Worm (Caenorhabditis elegans) whole organism, young adult: Measurements from ENCODE around the gene F56D6.8.
A peak's percentile ranks its signal among the peaks of the same experiment; 100 is the strongest.

Source experiments
- B0035.1 ChIP-seq: sonication (generic microtip); optimal IDR thresholded peaks from 2 replicates; lab custom pipeline; 2016; ENCODE audit warnings: missing genetic modification characterization, mild to moderate bottlenecking, missing compliant biosample characterization, missing genotype, missing genetic modification reagents
- B0336.3 ChIP-seq: fragments of 200-800 bp; sonication (Bioruptor generic); IDR thresholded peaks from 2 replicates; pipeline ENCODE4 v1.3.6; 2022; ENCODE audit warnings: missing genetic modification characterization, missing compliant biosample characterization
- C06A6.2 ChIP-seq: fragments of 200-800 bp; sonication (Bioruptor generic); conservative IDR thresholded peaks from 2 replicates; pipeline ENCODE4 v1.3.6; 2022; ENCODE audit warnings: missing genetic modification characterization, missing compliant biosample characterization
- D2030.7 ChIP-seq: fragments of 200-800 bp; sonication (Bioruptor generic); IDR thresholded peaks from 2 replicates; pipeline ENCODE4 v1.3.6; 2022; ENCODE audit warnings: missing genetic modification reagents, missing genetic modification characterization, missing compliant biosample characterization
- F10E7.11 ChIP-seq: sonication (generic microtip); optimal IDR thresholded peaks from 2 replicates; lab custom pipeline; 2017; ENCODE audit warnings: mild to moderate bottlenecking, missing genetic modification characterization, moderate library complexity, missing compliant biosample characterization
- F23B12.7 ChIP-seq: sonication (generic microtip); optimal IDR thresholded peaks from 2 replicates; lab custom pipeline; 2017; ENCODE audit warnings: missing genetic modification characterization, mild to moderate bottlenecking, missing compliant biosample characterization, antibody characterized with exemption, moderate library complexity; ENCODE audit not compliant: insufficient read depth
- F33H1.4 ChIP-seq: fragments of 200-800 bp; sonication (Bioruptor generic); IDR thresholded peaks from 2 replicates; pipeline ENCODE4 v1.3.6; 2022; ENCODE audit warnings: missing genetic modification reagents, missing genetic modification characterization, missing compliant biosample characterization
- F37B4.10 ChIP-seq: fragments of 200-800 bp; sonication (Bioruptor generic); IDR thresholded peaks from 2 replicates; pipeline ENCODE4 v1.3.6; 2022; ENCODE audit warnings: missing genetic modification characterization, missing compliant biosample characterization
- F39B2.1 ChIP-seq: fragments of 200-800 bp; sonication (Bioruptor generic); IDR thresholded peaks from 2 replicates; pipeline ENCODE4 v1.3.6; 2022; ENCODE audit warnings: missing genetic modification reagents, missing genetic modification characterization, missing compliant biosample characterization
- F55B11.4 ChIP-seq: sonication (generic microtip); optimal IDR thresholded peaks from 2 replicates; lab custom pipeline; 2016; ENCODE audit warnings: missing compliant biosample characterization, missing genetic modification characterization, borderline replicate concordance; ENCODE audit not compliant: insufficient read depth
- F57A8.1 ChIP-seq: fragments of 200-800 bp; sonication (Bioruptor generic); optimal IDR thresholded peaks from 2 replicates; lab custom pipeline; 2018; ENCODE audit warnings: mild to moderate bottlenecking, missing genetic modification characterization, moderate library complexity, missing compliant biosample characterization
- F57C9.4 ChIP-seq: sonication (generic microtip); optimal IDR thresholded peaks from 2 replicates; lab custom pipeline; 2017; ENCODE audit warnings: mild to moderate bottlenecking, missing genetic modification characterization, missing compliant biosample characterization
- Y53G8AR.9 ChIP-seq: fragments of 200-800 bp; sonication (Bioruptor generic); conservative IDR thresholded peaks from 2 replicates; pipeline ENCODE4 v1.3.6; 2022; ENCODE audit warnings: missing genetic modification reagents, missing genetic modification characterization, missing compliant biosample characterization
- Y95B8A.8 ChIP-seq: fragments of 200-800 bp; sonication (Bioruptor generic); IDR thresholded peaks from 2 replicates; pipeline ENCODE4 v1.3.6; 2022; ENCODE audit warnings: missing genetic modification reagents, missing genetic modification characterization, missing compliant biosample characterization
- bed-2 ChIP-seq: fragments of 200-800 bp; sonication (Bioruptor generic); IDR thresholded peaks from 2 replicates; pipeline ENCODE4 v1.3.6; 2022; ENCODE audit warnings: missing genetic modification reagents, missing genetic modification characterization, missing compliant biosample characterization
- ceh-100 ChIP-seq: fragments of 200-800 bp; sonication (Bioruptor generic); IDR thresholded peaks from 2 replicates; pipeline ENCODE4 v1.3.6; 2022; ENCODE audit warnings: missing genetic modification reagents, missing genetic modification characterization, missing compliant biosample characterization
- ceh-27 ChIP-seq: fragments of 200-800 bp; sonication (Bioruptor generic); optimal IDR thresholded peaks from 2 replicates; lab custom pipeline; 2018; ENCODE audit warnings: mild to moderate bottlenecking, missing genetic modification characterization, moderate library complexity, missing compliant biosample characterization
- ceh-58 ChIP-seq: fragments of 200-800 bp; sonication (Bioruptor generic); IDR thresholded peaks from 2 replicates; pipeline ENCODE4 v1.3.6; 2022; ENCODE audit warnings: missing genetic modification characterization, missing compliant biosample characterization
- ceh-91 ChIP-seq: fragments of 200-800 bp; sonication (Bioruptor generic); IDR thresholded peaks from 2 replicates; pipeline ENCODE4 v1.3.6; 2022; ENCODE audit warnings: missing genetic modification reagents, missing genetic modification characterization, missing compliant biosample characterization
- efl-1 ChIP-seq: fragments of 150-350 bp; optimal IDR thresholded peaks from 2 replicates; lab custom pipeline; 2014; ENCODE audit warnings: missing biosample characterization, missing genetic modification reagents, missing genetic modification characterization
- egrh-3 ChIP-seq: fragments of 200-800 bp; sonication (Bioruptor generic); IDR thresholded peaks from 2 replicates; pipeline ENCODE4 v1.3.6; 2022; ENCODE audit warnings: missing genetic modification reagents, missing genetic modification characterization, missing compliant biosample characterization
- fkh-3 ChIP-seq: sonication (generic microtip); optimal IDR thresholded peaks from 2 replicates; lab custom pipeline; 2016; ENCODE audit warnings: mild to moderate bottlenecking, missing genetic modification characterization, missing compliant biosample characterization
- him-1 ChIP-seq: sonication (generic microtip); optimal IDR thresholded peaks from 2 replicates; lab custom pipeline; 2016; ENCODE audit warnings: missing genotype, missing genetic modification reagents, missing genetic modification characterization, missing compliant biosample characterization
- hmg-1.2 ChIP-seq: fragments of 200-800 bp; sonication (Bioruptor generic); IDR thresholded peaks from 2 replicates; pipeline ENCODE4 v1.3.6; 2022; ENCODE audit warnings: missing genetic modification reagents, missing genetic modification characterization, missing compliant biosample characterization
- let-526 ChIP-seq: fragments of 200-800 bp; sonication (Bioruptor generic); IDR thresholded peaks from 2 replicates; pipeline ENCODE4 v1.3.6; 2022; ENCODE audit warnings: missing genetic modification reagents, missing genetic modification characterization, missing compliant biosample characterization
- lsl-1 ChIP-seq: fragments of 200-800 bp; sonication (Bioruptor generic); optimal IDR thresholded peaks from 2 replicates; lab custom pipeline; 2018; ENCODE audit warnings: mild to moderate bottlenecking, missing genetic modification characterization, moderate library complexity, missing compliant biosample characterization
- madf-8 ChIP-seq: fragments of 200-800 bp; sonication (Bioruptor generic); conservative IDR thresholded peaks from 2 replicates; pipeline ENCODE4 v1.3.6; 2022; ENCODE audit warnings: missing genetic modification reagents, missing genetic modification characterization, missing compliant biosample characterization
- mes-4 ChIP-seq: sonication (generic microtip); optimal IDR thresholded peaks from 2 replicates; lab custom pipeline; 2016; ENCODE audit warnings: missing genotype, missing genetic modification characterization, missing compliant biosample characterization
- nfya-1 ChIP-seq: sonication (generic microtip); optimal IDR thresholded peaks from 2 replicates; lab custom pipeline; 2017; ENCODE audit warnings: antibody characterized with exemption, missing compliant biosample characterization, missing genetic modification characterization, borderline replicate concordance; ENCODE audit not compliant: insufficient read depth
- nhr-80 ChIP-seq: sonication (generic microtip); optimal IDR thresholded peaks from 2 replicates; lab custom pipeline; 2016; ENCODE audit warnings: missing genetic modification characterization, missing compliant biosample characterization
- pbrm-1 ChIP-seq: fragments of 200-800 bp; sonication (Bioruptor generic); IDR thresholded peaks from 2 replicates; pipeline ENCODE4 v1.3.6; 2022; ENCODE audit warnings: missing genetic modification reagents, missing genetic modification characterization, missing compliant biosample characterization
- pha-4 ChIP-seq: fragments of 150-350 bp; sonication (generic microtip); optimal IDR thresholded peaks from 2 replicates; lab custom pipeline; 2014; ENCODE audit warnings: missing biosample characterization, missing genetic modification reagents, missing genetic modification characterization
- snpc-3.4 ChIP-seq: sonication (generic microtip); optimal IDR thresholded peaks from 2 replicates; lab custom pipeline; 2017; ENCODE audit warnings: missing genetic modification characterization, mild to moderate bottlenecking, missing compliant biosample characterization, antibody characterized with exemption, moderate library complexity, missing genotype, missing genetic modification reagents
- tbx-9 ChIP-seq: sonication (generic microtip); optimal IDR thresholded peaks from 2 replicates; lab custom pipeline; 2016; ENCODE audit warnings: borderline replicate concordance, missing genetic modification characterization, inconsistent platforms, missing compliant biosample characterization
- tlf-1 ChIP-seq: fragments of 200-800 bp; sonication (Bioruptor generic); optimal IDR thresholded peaks from 2 replicates; lab custom pipeline; 2018; ENCODE audit warnings: mild to moderate bottlenecking, missing genetic modification characterization, missing compliant biosample characterization
- zfh-2 ChIP-seq: fragments of 200-800 bp; sonication (Bioruptor generic); conservative IDR thresholded peaks from 2 replicates; pipeline ENCODE4 v1.3.6; 2022; ENCODE audit warnings: missing genetic modification reagents, missing genetic modification characterization, missing compliant biosample characterization
- ztf-22 ChIP-seq: fragments of 200-800 bp; sonication (Bioruptor generic); optimal IDR thresholded peaks from 2 replicates; lab custom pipeline; 2018; ENCODE audit warnings: mild to moderate bottlenecking, missing genetic modification characterization, moderate library complexity, missing compliant biosample characterization
- ztf-25 ChIP-seq: fragments of 200-800 bp; sonication (Bioruptor generic); IDR thresholded peaks from 2 replicates; pipeline ENCODE4 v1.3.6; 2022; ENCODE audit warnings: missing genetic modification reagents, missing genetic modification characterization, missing compliant biosample characterization
- ztf-6 ChIP-seq: fragments of 200-800 bp; sonication (Bioruptor generic); IDR thresholded peaks from 2 replicates; pipeline ENCODE4 v1.3.6; 2022; ENCODE audit warnings: missing genetic modification reagents, missing genetic modification characterization, missing compliant biosample characterization

The F56D6.8 gene

DNA sequence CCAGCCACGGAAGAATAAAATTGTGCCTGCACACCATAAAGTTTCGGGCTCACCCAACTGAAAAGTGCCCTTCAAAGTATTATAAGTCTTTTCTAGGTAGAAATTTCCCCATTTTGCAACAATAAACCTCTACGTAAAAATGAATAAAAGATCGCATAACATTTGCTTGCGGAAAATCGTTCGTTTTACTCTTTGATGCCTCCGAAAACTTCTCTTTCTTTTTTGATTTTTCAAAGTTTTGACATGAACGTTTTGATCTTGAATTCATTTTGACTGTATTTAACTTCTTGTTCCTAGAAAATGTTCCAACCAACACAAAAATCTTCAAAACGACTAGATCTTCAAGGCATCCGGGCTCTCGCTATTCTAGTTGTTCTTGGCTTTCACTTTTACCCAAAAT is 5.3 kb downstream of the F56D6.8 start, which contains the start of gene oac-21:
TSS of gene oac-21 (plus strand) at position 301 of the 400 bp plus-strand sequence.
- TF ChIP-seq Y53G8AR.9: no peak
- TF ChIP-seq F55B11.4: no peak
- TF ChIP-seq B0035.1 (tag; lab: Kevin White, UChicago): no peak
- no peak for TF ChIP-seq ztf-25 (GFP tag; lab: Robert Waterston, UW)
- TF ChIP-seq ztf-22 (GFP tag; lab: Kevin White, UChicago): no peak
- TF ChIP-seq F57A8.1: no peak
- TF ChIP-seq let-526 (GFP tag; lab: Robert Waterston, UW): no peak
- TF ChIP-seq bed-2 (GFP tag; lab: Robert Waterston, UW): no peak
- TF ChIP-seq B0336.3 (GFP tag; lab: Robert Waterston, UW): no peak
- TF ChIP-seq Y95B8A.8: no peak

- TF ChIP-seq F10E7.11 (tag; lab: Kevin White, UChicago) (no peak), F37B4.10 (no peak), pbrm-1 (no peak), ceh-91 (no peak), lsl-1 (no peak)
- TF ChIP-seq, all 124 proteins: peak for 0
Measured at ce11 chrIV:3885369-3885768, 8.9 kb downstream of the F56D6.8 start, which contains the start of gene oac-22. Gene oac-22, plus strand, starts transcription at chrIV:3885669.

DNA sequence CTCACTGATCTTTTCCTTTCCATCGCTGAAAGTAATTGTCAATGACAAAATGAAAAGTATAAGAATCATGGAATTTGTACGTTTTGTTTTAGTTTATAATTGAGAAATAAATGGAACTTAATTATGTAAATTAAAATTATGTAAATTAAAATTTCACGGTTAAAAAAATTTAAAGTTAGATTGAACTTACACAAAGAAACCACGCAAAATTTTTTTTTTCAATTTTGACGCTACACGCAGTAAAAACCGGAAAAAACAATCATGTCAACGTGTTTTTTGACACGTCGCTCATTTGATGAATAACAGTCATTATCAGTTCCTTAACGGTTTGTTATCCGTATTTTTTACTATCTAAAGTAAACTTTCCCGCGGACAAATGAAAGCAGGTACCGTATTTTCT is 13.1 kb downstream of the F56D6.8 start, which contains the start of the genes F37C4.8 and oac-23:
TSS of gene F37C4.8 (minus strand) at position 101 of the 400 bp plus-strand sequence.
TSS of gene oac-23 (plus strand) at position 323 of the 400 bp plus-strand sequence.
- no peak for TF ChIP-seq efl-1 (GFP tag; lab: Kevin White, UChicago)
- no peak for TF ChIP-seq ceh-27
- TF ChIP-seq D2030.7 (GFP tag; lab: Robert Waterston, UW): no peak
- no peak for TF ChIP-seq hmg-1.2 (GFP tag; lab: Robert Waterston, UW)
- TF ChIP-seq snpc-3.4 (tag; lab: Kevin White, UChicago): no peak
- TF ChIP-seq egrh-3 (GFP tag; lab: Robert Waterston, UW): no peak
- TF ChIP-seq ztf-6: no peak

DNA sequence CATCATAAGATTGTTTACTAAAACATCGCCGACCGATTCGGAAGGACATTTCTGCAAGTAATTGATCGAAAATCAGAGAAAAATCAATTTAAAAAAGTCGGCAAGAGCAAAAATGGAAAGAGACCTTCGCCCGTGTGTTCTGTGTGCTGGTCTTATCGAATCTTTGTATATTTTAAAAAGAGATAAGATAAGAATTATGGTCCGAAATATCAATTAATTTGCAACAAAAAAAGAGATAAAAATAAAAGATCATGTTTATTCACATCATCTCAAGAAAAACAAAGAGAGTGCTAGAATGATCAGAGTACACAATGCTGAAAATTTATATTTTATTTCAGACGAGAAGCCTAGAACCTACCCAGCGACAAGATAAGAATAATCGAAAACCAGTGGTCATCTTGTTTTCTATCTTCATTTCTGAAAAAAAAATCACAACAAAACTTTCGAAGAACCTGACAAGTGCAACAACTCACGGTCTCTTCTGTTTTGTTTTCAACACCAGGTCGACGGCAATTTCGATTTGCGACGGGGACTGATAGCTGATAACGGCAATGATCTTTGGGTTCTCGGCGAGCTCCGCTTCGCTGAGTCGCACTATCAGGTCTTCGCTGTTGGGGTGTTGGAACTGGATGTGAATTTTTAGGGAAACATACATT is 15.8 kb downstream of the F56D6.8 start, which contains the start of gene F37C4.6:
TSS of gene F37C4.6 (minus strand) at position 51 of the 656 bp plus-strand sequence.
- no peak for TF ChIP-seq F57A8.1
- no peak for TF ChIP-seq Y95B8A.8
- TF ChIP-seq nhr-80 (tag; lab: Kevin White, UChicago): peak; percentile 76

- no peak for TF ChIP-seq F39B2.1 (GFP tag; lab: Robert Waterston, UW)
Measured at ce11 chrIV:3876955-3877354, 17.3 kb downstream of the F56D6.8 start.

- no peak for TF ChIP-seq F10E7.11 (tag; lab: Kevin White, UChicago)
- TF ChIP-seq F33H1.4 (GFP tag; lab: Robert Waterston, UW): no peak
- no peak for TF ChIP-seq madf-8 (GFP tag; lab: Robert Waterston, UW)
- TF ChIP-seq F23B12.7 (tag; lab: Kevin White, UChicago): no peak
- TF ChIP-seq tbx-9 (tag; lab: Kevin White, UChicago): no peak
- peak; percentile 89 for TF ChIP-seq zfh-2 (GFP tag; lab: Robert Waterston, UW)
- no peak for TF ChIP-seq mes-4
- no peak for TF ChIP-seq pha-4 (tag; lab: Kevin White, UChicago)
- no peak for TF ChIP-seq him-1 (tag; lab: Kevin White, UChicago)
- no peak for TF ChIP-seq tlf-1 (GFP tag; lab: Kevin White, UChicago)
- no peak for TF ChIP-seq C06A6.2 (GFP tag; lab: Robert Waterston, UW)
- no peak for TF ChIP-seq F37B4.10
- TF ChIP-seq fkh-3: no peak
- TF ChIP-seq F57C9.4 (tag; lab: Kevin White, UChicago): no peak
- no peak for TF ChIP-seq F39B2.1 (GFP tag; lab: Robert Waterston, UW)
- TF ChIP-seq efl-1 (GFP tag; lab: Kevin White, UChicago): no peak
- TF ChIP-seq ceh-100 (GFP tag; lab: Robert Waterston, UW): no peak
- TF ChIP-seq snpc-3.4 (tag; lab: Kevin White, UChicago): no peak
- TF ChIP-seq nfya-1 (tag; lab: Kevin White, UChicago): no peak
- TF ChIP-seq ceh-58 (GFP tag; lab: Robert Waterston, UW): no peak
Measured at ce11 chrIV:3875260-3875659, 19.0 kb downstream of the F56D6.8 start.
